Worm (Caenorhabditis elegans) whole organism, L2 larva: ENCODE measurements around the gene clec-176.

ENCODE experiments used
- ZK546.5 ChIP-seq: sonication (generic microtip); optimal IDR thresholded peaks from 2 replicates; lab custom pipeline; 2017; ENCODE audit warnings: missing biosample characterization, missing genetic modification characterization
- aly-2 ChIP-seq: fragments of 150-350 bp; optimal IDR thresholded peaks from 2 replicates; lab custom pipeline; 2014; ENCODE audit warnings: missing biosample characterization, missing genetic modification characterization
- ama-1 ChIP-seq: fragments of 150-350 bp; optimal IDR thresholded peaks from 2 replicates; lab custom pipeline; 2018; ENCODE audit warnings: inconsistent platforms
- elt-3 ChIP-seq: sonication (generic microtip); optimal IDR thresholded peaks from 2 replicates; lab custom pipeline; 2017; ENCODE audit warnings: missing biosample characterization, missing genetic modification characterization
- lin-11 ChIP-seq: fragments of 150-350 bp; sonication (generic microtip); optimal IDR thresholded peaks from 2 replicates; lab custom pipeline; 2014; ENCODE audit warnings: missing biosample characterization, missing genetic modification characterization, inconsistent platforms, mixed read lengths
- nhr-11 ChIP-seq: fragments of 150-350 bp; optimal IDR thresholded peaks from 2 replicates; lab custom pipeline; 2014; ENCODE audit warnings: missing biosample characterization, missing genetic modification characterization
- nhr-25 ChIP-seq: fragments of 150-350 bp; sonication (generic microtip); optimal IDR thresholded peaks from 3 replicates; lab custom pipeline; 2014; ENCODE audit warnings: missing biosample characterization, missing genetic modification characterization
- sem-4 ChIP-seq: fragments of 150-350 bp; optimal IDR thresholded peaks from 2 replicates; lab custom pipeline; 2014; ENCODE audit warnings: missing biosample characterization, missing genetic modification reagents, missing genetic modification characterization
- unc-39 ChIP-seq: fragments of 150-350 bp; optimal IDR thresholded peaks from 2 replicates; lab custom pipeline; 2014; ENCODE audit warnings: missing biosample characterization, missing genetic modification characterization
- unc-62 ChIP-seq: fragments of 150-350 bp; optimal IDR thresholded peaks from 2 replicates; lab custom pipeline; 2014; ENCODE audit warnings: missing biosample characterization, missing genetic modification reagents, missing genetic modification characterization
- ztf-1 ChIP-seq: fragments of 200-800 bp; sonication (Bioruptor generic); conservative IDR thresholded peaks from 2 replicates; pipeline ENCODE4 v1.3.6; 2022; ENCODE audit warnings: missing genetic modification characterization, missing compliant biosample characterization

- TF ChIP-seq ama-1 (lab: Kevin White, UChicago) = no peak
- TF ChIP-seq ZK546.5 (tag; lab: Kevin White, UChicago) = no peak
- TF ChIP-seq aly-2 = no peak
- TF ChIP-seq nhr-25 (tag; lab: Kevin White, UChicago) = no peak
- TF ChIP-seq elt-3 (tag; lab: Kevin White, UChicago) = no peak
- TF ChIP-seq unc-39 (tag; lab: Kevin White, UChicago) = no peak
- TF ChIP-seq lin-11 (tag; lab: Kevin White, UChicago) = no peak
- no peak for TF ChIP-seq nhr-11
- no peak for TF ChIP-seq sem-4 (tag; lab: Kevin White, UChicago)
- TF ChIP-seq unc-62 = no peak
- TF ChIP-seq ztf-1 = no peak
These were observed at the start of gene clec-176 for ce11 chrIV:4983746-4984145.
